Worm (Caenorhabditis elegans) whole organism, young adult: ENCODE results near the gene Y116A8C.25.

Experiments
- B0336.3 ChIP-seq: fragments of 200-800 bp; sonication (Bioruptor generic); IDR thresholded peaks from 2 replicates; pipeline ENCODE4 v1.3.6; 2022; ENCODE audit warnings: missing genetic modification characterization, missing compliant biosample characterization
- attf-5 ChIP-seq: fragments of 200-800 bp; sonication (Bioruptor generic); optimal IDR thresholded peaks from 2 replicates; lab custom pipeline; 2018; ENCODE audit warnings: mild to moderate bottlenecking, missing genetic modification characterization, missing compliant biosample characterization
- efl-1 ChIP-seq: fragments of 150-350 bp; optimal IDR thresholded peaks from 2 replicates; lab custom pipeline; 2014; ENCODE audit warnings: missing biosample characterization, missing genetic modification reagents, missing genetic modification characterization
- lin-40 ChIP-seq: sonication (generic microtip); optimal IDR thresholded peaks from 2 replicates; lab custom pipeline; 2016; ENCODE audit warnings: missing genetic modification characterization, mild to moderate bottlenecking, missing compliant biosample characterization, missing genotype, missing genetic modification reagents
- sea-2 ChIP-seq: fragments of 200-800 bp; sonication (Bioruptor generic); IDR thresholded peaks from 2 replicates; pipeline ENCODE4 v1.3.6; 2022; ENCODE audit warnings: missing genetic modification characterization, missing compliant biosample characterization
- snpc-4 ChIP-seq, 5 experiments: fragments of 150-350 bp in 1 of 5; sonication (generic microtip) in 4 of 5; optimal IDR thresholded peaks; 2 replicates each; lab custom pipeline; 2014 to 2018; ENCODE audit warnings: missing genetic modification characterization in 5 of 5, missing biosample characterization in 3 of 5, antibody characterized with exemption in 2 of 5, mild to moderate bottlenecking in 2 of 5, missing compliant biosample characterization in 2 of 5, missing genotype in 2 of 5, moderate library complexity in 2 of 5, missing genetic modification reagents in 1 of 5
- ztf-6 ChIP-seq: fragments of 200-800 bp; sonication (Bioruptor generic); IDR thresholded peaks from 2 replicates; pipeline ENCODE4 v1.3.6; 2022; ENCODE audit warnings: missing genetic modification reagents, missing genetic modification characterization, missing compliant biosample characterization

DNA sequence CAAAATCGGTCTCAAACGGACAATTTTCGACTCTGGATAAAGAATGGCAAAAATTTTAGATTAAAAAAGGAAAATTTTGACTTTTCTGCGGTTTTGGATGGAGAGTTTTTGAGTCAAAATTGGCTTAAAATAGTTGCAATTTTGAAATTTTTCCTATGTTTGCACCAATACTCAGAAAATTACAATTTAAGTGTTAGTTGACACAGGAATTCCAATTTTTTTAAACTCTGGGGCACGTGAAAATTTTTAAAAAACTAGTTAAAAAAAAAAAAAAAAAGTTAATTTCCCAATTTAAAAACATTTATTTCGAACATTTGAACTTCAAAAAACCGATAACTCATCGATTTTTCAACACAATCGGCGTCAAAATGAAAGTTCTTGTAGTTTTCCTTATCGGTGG is 33.3 kb upstream of the Y116A8C.25 start, which contains the start of gene Y116A8C.33:
- no peak for TF ChIP-seq B0336.3 (GFP tag; lab: Robert Waterston, UW)
- no peak for TF ChIP-seq efl-1
- no peak for TF ChIP-seq snpc-4 (GFP tag; optimal IDR thresholded peaks at IDR 0.05; lab: Kevin White, UChicago)
- no peak for TF ChIP-seq snpc-4 (tag; optimal IDR thresholded peaks at IDR 0.05; lab: Kevin White, UChicago)
- no peak for TF ChIP-seq lin-40
- TF ChIP-seq ztf-6 (GFP tag; lab: Robert Waterston, UW): no peak
- TF ChIP-seq sea-2: no peak
- no peak for TF ChIP-seq attf-5 (GFP tag; lab: Kevin White, UChicago)
